Worm (Caenorhabditis elegans) whole organism, late embryonic: Measurements from ENCODE around the gene flp-15.
A peak's percentile ranks its signal among the peaks of the same experiment; 100 is the strongest.

Source experiments
- C08G9.2 ChIP-seq: sonication (generic microtip); optimal IDR thresholded peaks from 2 replicates; lab custom pipeline; 2016; ENCODE audit warnings: mild to moderate bottlenecking, missing genetic modification characterization, moderate library complexity, missing compliant biosample characterization
- F13H6.1 ChIP-seq: sonication (generic microtip); optimal IDR thresholded peaks from 2 replicates; lab custom pipeline; 2016; ENCODE audit warnings: missing genetic modification characterization, missing compliant biosample characterization
- K02D7.2 ChIP-seq: sonication (generic microtip); optimal IDR thresholded peaks from 2 replicates; lab custom pipeline; 2017; ENCODE audit warnings: mild to moderate bottlenecking, missing genetic modification characterization, missing compliant biosample characterization
- Y22D7AL.16 ChIP-seq: sonication (generic microtip); optimal IDR thresholded peaks from 2 replicates; lab custom pipeline; 2016; ENCODE audit warnings: missing genetic modification characterization, missing compliant biosample characterization
- ceh-18 ChIP-seq: sonication (generic microtip); optimal IDR thresholded peaks from 2 replicates; lab custom pipeline; 2016; ENCODE audit warnings: missing genetic modification characterization, missing compliant biosample characterization
- ceh-2 ChIP-seq: sonication (generic microtip); optimal IDR thresholded peaks from 2 replicates; lab custom pipeline; 2016; ENCODE audit warnings: missing genotype, missing genetic modification characterization, missing compliant biosample characterization
- ceh-6 ChIP-seq: fragments of 200-800 bp; sonication (Bioruptor generic); optimal IDR thresholded peaks from 2 replicates; lab custom pipeline; 2018; ENCODE audit warnings: mild to moderate bottlenecking, missing genetic modification characterization, missing compliant biosample characterization
- ceh-9 ChIP-seq: sonication (generic microtip); optimal IDR thresholded peaks from 2 replicates; lab custom pipeline; 2016; ENCODE audit warnings: mild to moderate bottlenecking, missing genetic modification characterization, inconsistent platforms, missing compliant biosample characterization
- che-1 ChIP-seq: sonication (generic microtip); optimal IDR thresholded peaks from 2 replicates; lab custom pipeline; 2016; ENCODE audit warnings: mild to moderate bottlenecking, missing genetic modification characterization, missing compliant biosample characterization
- dmd-4 ChIP-seq: sonication (generic microtip); optimal IDR thresholded peaks from 2 replicates; lab custom pipeline; 2016; ENCODE audit warnings: borderline replicate concordance, missing genetic modification characterization, missing compliant biosample characterization
- dve-1 ChIP-seq: sonication (generic microtip); optimal IDR thresholded peaks from 2 replicates; lab custom pipeline; 2017; ENCODE audit warnings: antibody characterized with exemption, mild to moderate bottlenecking, missing genetic modification characterization, missing compliant biosample characterization
- elt-4 ChIP-seq: sonication (generic microtip); optimal IDR thresholded peaks from 2 replicates; lab custom pipeline; 2016; ENCODE audit warnings: missing genetic modification characterization, missing compliant biosample characterization
- ets-4 ChIP-seq: sonication (generic microtip); optimal IDR thresholded peaks from 2 replicates; lab custom pipeline; 2016; ENCODE audit warnings: missing genetic modification characterization, missing compliant biosample characterization
- eyg-1 ChIP-seq: sonication (generic microtip); optimal IDR thresholded peaks from 2 replicates; lab custom pipeline; 2016; ENCODE audit warnings: missing genotype, missing genetic modification characterization, missing compliant biosample characterization
- fkh-10 ChIP-seq: fragments of 150-350 bp; optimal IDR thresholded peaks from 2 replicates; lab custom pipeline; 2014; ENCODE audit warnings: missing biosample characterization, missing genetic modification reagents, missing genetic modification characterization
- fkh-6 ChIP-seq: sonication (generic microtip); optimal IDR thresholded peaks from 2 replicates; lab custom pipeline; 2016; ENCODE audit warnings: missing genetic modification characterization, missing compliant biosample characterization
- gmeb-2 ChIP-seq: sonication (generic microtip); optimal IDR thresholded peaks from 2 replicates; lab custom pipeline; 2016; ENCODE audit warnings: missing genetic modification characterization, inconsistent platforms, missing compliant biosample characterization
- hlh-13 ChIP-seq: fragments of 200-800 bp; sonication (Bioruptor generic); optimal IDR thresholded peaks from 2 replicates; lab custom pipeline; 2018; ENCODE audit warnings: mild to moderate bottlenecking, missing genetic modification characterization, missing compliant biosample characterization
- hlh-30 ChIP-seq: sonication (generic microtip); optimal IDR thresholded peaks from 2 replicates; lab custom pipeline; 2017; ENCODE audit warnings: antibody characterized with exemption, missing genetic modification characterization, missing compliant biosample characterization; ENCODE audit not compliant: insufficient read depth
- hlh-6 ChIP-seq: sonication (generic microtip); optimal IDR thresholded peaks from 2 replicates; lab custom pipeline; 2016; ENCODE audit warnings: missing genotype, missing genetic modification characterization, missing compliant biosample characterization
- lin-11 ChIP-seq: fragments of 200-800 bp; sonication (Bioruptor generic); optimal IDR thresholded peaks from 2 replicates; lab custom pipeline; 2018; ENCODE audit warnings: mild to moderate bottlenecking, missing genetic modification characterization, missing compliant biosample characterization
- mec-3 ChIP-seq: sonication (generic microtip); optimal IDR thresholded peaks from 2 replicates; lab custom pipeline; 2016; ENCODE audit warnings: borderline replicate concordance, missing genetic modification characterization, missing compliant biosample characterization
- nhr-232 ChIP-seq: sonication (generic microtip); optimal IDR thresholded peaks from 2 replicates; lab custom pipeline; 2016; ENCODE audit warnings: missing genetic modification characterization, missing compliant biosample characterization
- npax-4 ChIP-seq: sonication (generic microtip); optimal IDR thresholded peaks from 2 replicates; lab custom pipeline; 2016; ENCODE audit warnings: missing genetic modification characterization, missing compliant biosample characterization
- pag-3 ChIP-seq: sonication (generic microtip); optimal IDR thresholded peaks from 2 replicates; lab custom pipeline; 2016; ENCODE audit warnings: missing compliant biosample characterization, missing genetic modification characterization, borderline replicate concordance
- pat-9 ChIP-seq: fragments of 200-800 bp; sonication (Bioruptor generic); optimal IDR thresholded peaks from 2 replicates; lab custom pipeline; 2018; ENCODE audit warnings: mild to moderate bottlenecking, missing genetic modification characterization, moderate library complexity, missing compliant biosample characterization
- pax-1 ChIP-seq: fragments of 150-350 bp; optimal IDR thresholded peaks from 2 replicates; lab custom pipeline; 2014; ENCODE audit warnings: missing biosample characterization, missing genetic modification characterization
- pqm-1 ChIP-seq: sonication (generic microtip); optimal IDR thresholded peaks from 2 replicates; lab custom pipeline; 2016; ENCODE audit warnings: missing genetic modification characterization, missing compliant biosample characterization
- ref-2 ChIP-seq: sonication (generic microtip); optimal IDR thresholded peaks from 2 replicates; lab custom pipeline; 2016; ENCODE audit warnings: missing genetic modification characterization, missing compliant biosample characterization
- rnt-1 ChIP-seq: sonication (generic microtip); optimal IDR thresholded peaks from 2 replicates; lab custom pipeline; 2016; ENCODE audit warnings: missing genetic modification characterization, missing compliant biosample characterization
- sdc-2 ChIP-seq: sonication (generic microtip); optimal IDR thresholded peaks from 2 replicates; lab custom pipeline; 2016; ENCODE audit warnings: missing genotype, missing genetic modification characterization, missing compliant biosample characterization
- sox-2 ChIP-seq: fragments of 200-800 bp; sonication (Bioruptor generic); IDR thresholded peaks from 2 replicates; pipeline ENCODE4 v1.3.6; 2022; ENCODE audit warnings: missing genetic modification reagents, missing genetic modification characterization, missing compliant biosample characterization
- tbx-7 ChIP-seq: sonication (generic microtip); optimal IDR thresholded peaks from 2 replicates; lab custom pipeline; 2016; ENCODE audit warnings: missing genotype, missing genetic modification characterization, missing compliant biosample characterization
- ttx-3 ChIP-seq: sonication (generic microtip); optimal IDR thresholded peaks from 2 replicates; lab custom pipeline; 2016; ENCODE audit warnings: missing genetic modification reagents, missing genetic modification characterization, missing compliant biosample characterization
- unc-3 ChIP-seq, 2 experiments: fragments of 200-800 bp in 1 of 2; sonication (Bioruptor generic) in 1 of 2; sonication (generic microtip) in 1 of 2; conservative IDR thresholded peaks in 1 of 2; optimal IDR thresholded peaks in 1 of 2; 2 replicates each; pipeline versions ENCODE4 v1.3.6 to Lab custom; 2016 to 2022; ENCODE audit warnings: missing compliant biosample characterization in 2 of 2, missing genetic modification characterization in 2 of 2, missing genetic modification reagents in 1 of 2
- unc-42 ChIP-seq: sonication (generic microtip); optimal IDR thresholded peaks from 2 replicates; lab custom pipeline; 2016; ENCODE audit warnings: missing genotype, missing genetic modification characterization, missing compliant biosample characterization
- unc-55 ChIP-seq: sonication (generic microtip); optimal IDR thresholded peaks from 2 replicates; lab custom pipeline; 2017; ENCODE audit warnings: missing biosample characterization, missing genetic modification reagents, missing genetic modification characterization
- unc-86 ChIP-seq: sonication (generic microtip); optimal IDR thresholded peaks from 2 replicates; lab custom pipeline; 2016; ENCODE audit warnings: missing genetic modification characterization, missing compliant biosample characterization

flp-15 gene

ce11 chrIII:13637681-13638080, 30.0 kb downstream of the flp-15 start:
- TF ChIP-seq unc-55 (GFP tag; lab: Kevin White, UChicago) (no peak), unc-42 (tag; lab: Kevin White, UChicago) (peak; percentile 92), che-1 (tag; lab: Kevin White, UChicago) (no peak), F13H6.1 (tag; lab: Kevin White, UChicago) (no peak)

ce11 chrIII:13635730-13636360, 31.8 kb downstream of the flp-15 start:
- no peak for TF ChIP-seq hlh-13
- no peak for TF ChIP-seq mec-3 (tag; lab: Kevin White, UChicago)
- peak; percentile 63 for TF ChIP-seq unc-42 (tag; lab: Kevin White, UChicago)
- no peak for TF ChIP-seq ceh-9 (tag; lab: Kevin White, UChicago)
- TF ChIP-seq eyg-1 (tag; lab: Kevin White, UChicago), result no peak
- TF ChIP-seq rnt-1 (tag; lab: Kevin White, UChicago), result peak; percentile 42
- no peak for TF ChIP-seq pag-3 (tag; lab: Kevin White, UChicago)
- no peak for TF ChIP-seq hlh-30 (tag; lab: Kevin White, UChicago)
- no peak for TF ChIP-seq sox-2
- no peak for TF ChIP-seq pqm-1
- TF ChIP-seq ttx-3 (tag; lab: Kevin White, UChicago), result no peak
- TF ChIP-seq lin-11 (tag; lab: Kevin White, UChicago), result no peak
- no peak for TF ChIP-seq fkh-10 (GFP tag; lab: Kevin White, UChicago)
- no peak for TF ChIP-seq pax-1 (tag; lab: Kevin White, UChicago)
- no peak for TF ChIP-seq dve-1 (tag; lab: Kevin White, UChicago)
- no peak for TF ChIP-seq nhr-232
- no peak for TF ChIP-seq ceh-2 (tag; lab: Kevin White, UChicago)
- peak; percentile 94 for TF ChIP-seq unc-55 (GFP tag; lab: Kevin White, UChicago)
- TF ChIP-seq hlh-6 (tag; lab: Kevin White, UChicago), result no peak
- peak; percentile 35 for TF ChIP-seq ceh-18 (tag; lab: Kevin White, UChicago)
- TF ChIP-seq elt-4 (tag; lab: Kevin White, UChicago), result no peak
- no peak for TF ChIP-seq ets-4 (tag; lab: Kevin White, UChicago)
- TF ChIP-seq ref-2 (tag; lab: Kevin White, UChicago), result no peak
- TF ChIP-seq tbx-7 (tag; lab: Kevin White, UChicago), result no peak

- TF ChIP-seq ceh-2 (tag; lab: Kevin White, UChicago), result no peak
- peak; percentile 46 for TF ChIP-seq unc-55 (GFP tag; lab: Kevin White, UChicago)
Observed at ce11 chrIII:13635235-13635634, 32.4 kb downstream of the flp-15 start.

ce11 chrIII:13633826-13634225, 33.8 kb downstream of the flp-15 start:
- peak; percentile 66 for TF ChIP-seq unc-42 (tag; lab: Kevin White, UChicago)
- no peak for TF ChIP-seq C08G9.2 (tag; lab: Kevin White, UChicago)
- TF ChIP-seq, all 69 proteins: peak for 1

- no peak for TF ChIP-seq C08G9.2 (tag; lab: Kevin White, UChicago)
- TF ChIP-seq gmeb-2 (tag; lab: Kevin White, UChicago), result no peak
- no peak for TF ChIP-seq sdc-2 (tag; lab: Kevin White, UChicago)
- TF ChIP-seq unc-3 (GFP tag; conservative IDR thresholded peaks at IDR 0.05; lab: Robert Waterston, UW), result no peak
- no peak for TF ChIP-seq unc-3 (tag; optimal IDR thresholded peaks at IDR 0.05; lab: Kevin White, UChicago)
- no peak for TF ChIP-seq pqm-1
- TF ChIP-seq K02D7.2 (tag; lab: Kevin White, UChicago), result no peak
- TF ChIP-seq npax-4 (tag; lab: Kevin White, UChicago), result no peak
- TF ChIP-seq ceh-6 (GFP tag; lab: Kevin White, UChicago), result no peak
- no peak for TF ChIP-seq fkh-6
- TF ChIP-seq unc-86 (tag; lab: Kevin White, UChicago), result no peak
- TF ChIP-seq pat-9, result no peak
- TF ChIP-seq dmd-4, result no peak
- no peak for TF ChIP-seq F13H6.1 (tag; lab: Kevin White, UChicago)
- TF ChIP-seq Y22D7AL.16 (tag; lab: Kevin White, UChicago), result no peak
- no peak for TF ChIP-seq elt-4 (tag; lab: Kevin White, UChicago)
- TF ChIP-seq, all 69 proteins: peak for 0
Observed at ce11 chrIII:13630708-13631107, 36.9 kb downstream of the flp-15 start, which contains the start of gene arrd-17. TSS of gene arrd-17 (minus strand) at chrIII:13630808.
